Worm (Caenorhabditis elegans) whole organism, L4 larva: ENCODE results near the gene T13C5.6.

ENCODE experiments used
- F26F4.8 ChIP-seq: fragments of 200-800 bp; sonication (Bioruptor generic); conservative IDR thresholded peaks from 2 replicates; pipeline ENCODE4 v1.3.6; 2022; ENCODE audit warnings: missing genetic modification characterization, missing compliant biosample characterization
- F37D6.2 ChIP-seq: sonication (generic microtip); optimal IDR thresholded peaks from 2 replicates; lab custom pipeline; 2016; ENCODE audit warnings: mild to moderate bottlenecking, missing genetic modification characterization, missing compliant biosample characterization
- T26A8.4 ChIP-seq: fragments of 200-800 bp; sonication (Bioruptor generic); IDR thresholded peaks from 2 replicates; pipeline ENCODE4 v1.3.6; 2022; ENCODE audit warnings: missing genetic modification characterization, missing compliant biosample characterization
- Y75B8A.6 ChIP-seq: fragments of 200-800 bp; sonication (Bioruptor generic); IDR thresholded peaks from 2 replicates; pipeline ENCODE4 v1.3.6; 2022; ENCODE audit warnings: missing genetic modification reagents, missing genetic modification characterization, missing compliant biosample characterization
- aly-2 ChIP-seq: sonication (generic microtip); optimal IDR thresholded peaks from 2 replicates; lab custom pipeline; 2018; ENCODE audit warnings: missing biosample characterization, missing genetic modification characterization
- ama-1 ChIP-seq: fragments of 150-350 bp; optimal IDR thresholded peaks from 2 replicates; lab custom pipeline; 2014; ENCODE audit warnings: inconsistent platforms, mixed read lengths
- attf-4 ChIP-seq: sonication (generic microtip); optimal IDR thresholded peaks from 3 replicates; lab custom pipeline; 2017; ENCODE audit warnings: missing biosample characterization, missing genetic modification characterization
- ceh-20 ChIP-seq: fragments of 200-800 bp; sonication (Bioruptor generic); IDR thresholded peaks from 2 replicates; pipeline ENCODE4 v1.3.6; 2022; ENCODE audit warnings: missing genetic modification reagents, missing genetic modification characterization, missing compliant biosample characterization
- ceh-44 ChIP-seq: fragments of 200-800 bp; sonication (Bioruptor generic); IDR thresholded peaks from 2 replicates; pipeline ENCODE4 v1.3.6; 2022; ENCODE audit warnings: missing genetic modification reagents, missing genetic modification characterization, missing compliant biosample characterization
- ceh-62 ChIP-seq: sonication (generic microtip); optimal IDR thresholded peaks from 2 replicates; lab custom pipeline; 2017; ENCODE audit warnings: missing biosample characterization, missing genetic modification characterization
- ceh-82 ChIP-seq: sonication (generic microtip); optimal IDR thresholded peaks from 2 replicates; lab custom pipeline; 2017; ENCODE audit warnings: missing biosample characterization, missing genetic modification characterization
- ctbp-1 ChIP-seq: fragments of 200-800 bp; sonication (Bioruptor generic); IDR thresholded peaks from 2 replicates; pipeline ENCODE4 v1.3.6; 2022; ENCODE audit warnings: missing genetic modification reagents, missing genetic modification characterization, missing compliant biosample characterization
- daf-12 ChIP-seq: fragments of 150-350 bp; optimal IDR thresholded peaks from 2 replicates; lab custom pipeline; 2014; ENCODE audit warnings: missing biosample characterization, missing genetic modification reagents, missing genetic modification characterization
- daf-16 ChIP-seq, 3 experiments: sonication (generic microtip); optimal IDR thresholded peaks; 2 replicates each; lab custom pipeline; 2016 to 2017; ENCODE audit warnings: missing genetic modification characterization in 3 of 3, missing genetic modification reagents in 3 of 3, mild to moderate bottlenecking in 2 of 3, missing compliant biosample characterization in 2 of 3, missing biosample characterization in 1 of 3, moderate library complexity in 1 of 3
- daf-8 ChIP-seq: fragments of 200-800 bp; sonication (Bioruptor generic); IDR thresholded peaks from 2 replicates; pipeline ENCODE4 v1.3.6; 2022; ENCODE audit warnings: missing genetic modification characterization, missing compliant biosample characterization
- dmd-6 ChIP-seq: fragments of 200-800 bp; sonication (Bioruptor generic); IDR thresholded peaks from 2 replicates; pipeline ENCODE4 v1.3.6; 2022; ENCODE audit warnings: missing genetic modification reagents, missing genetic modification characterization, missing compliant biosample characterization
- dmd-8 ChIP-seq: fragments of 200-800 bp; sonication (Bioruptor generic); IDR thresholded peaks from 2 replicates; pipeline ENCODE4 v1.3.6; 2022; ENCODE audit warnings: missing genetic modification characterization, missing compliant biosample characterization
- dmd-9 ChIP-seq: fragments of 200-800 bp; sonication (Bioruptor generic); IDR thresholded peaks from 2 replicates; pipeline ENCODE4 v1.3.6; 2022; ENCODE audit warnings: missing genetic modification reagents, missing genetic modification characterization, missing compliant biosample characterization
- duxl-1 ChIP-seq: sonication (generic microtip); optimal IDR thresholded peaks from 2 replicates; lab custom pipeline; 2016; ENCODE audit warnings: mild to moderate bottlenecking, missing genetic modification characterization, moderate library complexity, missing compliant biosample characterization; ENCODE audit not compliant: poor library complexity
- dve-1 ChIP-seq: sonication (generic microtip); optimal IDR thresholded peaks from 2 replicates; lab custom pipeline; 2017; ENCODE audit warnings: antibody characterized with exemption, mild to moderate bottlenecking, missing genetic modification characterization, missing compliant biosample characterization; ENCODE audit not compliant: insufficient read depth
- egl-27 ChIP-seq: sonication (generic microtip); optimal IDR thresholded peaks from 3 replicates; lab custom pipeline; 2017; ENCODE audit warnings: missing biosample characterization, missing genetic modification reagents, missing genetic modification characterization
- egl-43 ChIP-seq: fragments of 200-800 bp; sonication (Bioruptor generic); IDR thresholded peaks from 2 replicates; pipeline ENCODE4 v1.3.6; 2022; ENCODE audit warnings: missing genetic modification reagents, missing genetic modification characterization, missing compliant biosample characterization
- fos-1 ChIP-seq: fragments of 150-350 bp; optimal IDR thresholded peaks from 2 replicates; lab custom pipeline; 2014; ENCODE audit warnings: missing biosample characterization, missing genetic modification characterization
- gei-8 ChIP-seq: fragments of 200-800 bp; sonication (Bioruptor generic); optimal IDR thresholded peaks from 2 replicates; lab custom pipeline; 2018; ENCODE audit warnings: mild to moderate bottlenecking, missing genetic modification characterization, missing compliant biosample characterization
- hif-1 ChIP-seq, 2 experiments: sonication (generic microtip); optimal IDR thresholded peaks; 2 replicates each; lab custom pipeline; 2016 to 2017; ENCODE audit warnings: missing compliant biosample characterization in 2 of 2, missing genetic modification characterization in 2 of 2, missing genetic modification reagents in 2 of 2, missing genotype in 2 of 2, mild to moderate bottlenecking in 1 of 2
- lim-7 ChIP-seq: fragments of 200-800 bp; sonication (Bioruptor generic); IDR thresholded peaks from 2 replicates; pipeline ENCODE4 v1.3.6; 2022; ENCODE audit warnings: missing genetic modification characterization, missing compliant biosample characterization
- lir-3 ChIP-seq: sonication (generic microtip); optimal IDR thresholded peaks from 2 replicates; lab custom pipeline; 2016; ENCODE audit warnings: mild to moderate bottlenecking, missing genetic modification characterization, missing compliant biosample characterization
- madf-5 ChIP-seq, 2 experiments: fragments of 200-800 bp; sonication (Bioruptor generic); IDR thresholded peaks; 2 replicates each; pipeline ENCODE4 v1.3.6; 2022; ENCODE audit warnings: missing compliant biosample characterization in 2 of 2, missing genetic modification characterization in 2 of 2
- mdt-29 ChIP-seq: fragments of 200-800 bp; sonication (Bioruptor generic); IDR thresholded peaks from 2 replicates; pipeline ENCODE4 v1.3.6; 2022; ENCODE audit warnings: missing genetic modification reagents, missing genetic modification characterization, missing compliant biosample characterization
- mes-2 ChIP-seq: sonication (generic microtip); optimal IDR thresholded peaks from 2 replicates; lab custom pipeline; 2016; ENCODE audit warnings: missing genotype, mild to moderate bottlenecking, missing genetic modification characterization, missing compliant biosample characterization; ENCODE audit not compliant: poor library complexity, severe bottlenecking
- mxl-2 ChIP-seq: fragments of 200-800 bp; sonication (Bioruptor generic); conservative IDR thresholded peaks from 2 replicates; pipeline ENCODE4 v1.3.6; 2022; ENCODE audit warnings: missing genetic modification reagents, missing genetic modification characterization, missing compliant biosample characterization
- nhr-10 ChIP-seq: fragments of 150-350 bp; optimal IDR thresholded peaks from 2 replicates; lab custom pipeline; 2014; ENCODE audit warnings: missing biosample characterization, missing genetic modification characterization
- nhr-11 ChIP-seq: fragments of 150-350 bp; optimal IDR thresholded peaks from 2 replicates; lab custom pipeline; 2014; ENCODE audit warnings: missing biosample characterization, missing genetic modification characterization
- nhr-111 ChIP-seq: fragments of 200-800 bp; sonication (Bioruptor generic); optimal IDR thresholded peaks from 2 replicates; lab custom pipeline; 2018; ENCODE audit warnings: mild to moderate bottlenecking, missing genetic modification characterization, missing compliant biosample characterization
- nhr-41 ChIP-seq: fragments of 200-800 bp; sonication (Bioruptor generic); IDR thresholded peaks from 2 replicates; pipeline ENCODE4 v1.3.6; 2022; ENCODE audit warnings: missing genetic modification reagents, missing genetic modification characterization, missing compliant biosample characterization
- nhr-76 ChIP-seq: fragments of 150-350 bp; optimal IDR thresholded peaks from 2 replicates; lab custom pipeline; 2014; ENCODE audit warnings: missing biosample characterization, missing genetic modification characterization
- pha-4 ChIP-seq, 2 experiments: fragments of 150-350 bp in 1 of 2; fragments of 200-800 bp in 1 of 2; sonication (Bioruptor generic) in 1 of 2; IDR thresholded peaks in 1 of 2; optimal IDR thresholded peaks in 1 of 2; 2 replicates each; pipeline versions ENCODE4 v1.3.6 to Lab custom; 2014 to 2022; ENCODE audit warnings: missing genetic modification characterization in 2 of 2, missing genetic modification reagents in 2 of 2, missing biosample characterization in 1 of 2, missing compliant biosample characterization in 1 of 2
- saeg-2 ChIP-seq: fragments of 200-800 bp; sonication (Bioruptor generic); IDR thresholded peaks from 2 replicates; pipeline ENCODE4 v1.3.6; 2022; ENCODE audit warnings: missing genetic modification reagents, missing genetic modification characterization, missing compliant biosample characterization
- sdz-12 ChIP-seq: fragments of 200-800 bp; sonication (Bioruptor generic); optimal IDR thresholded peaks from 2 replicates; lab custom pipeline; 2018; ENCODE audit warnings: mild to moderate bottlenecking, missing genetic modification characterization, missing compliant biosample characterization
- skn-1 ChIP-seq: fragments of 150-350 bp; optimal IDR thresholded peaks from 2 replicates; lab custom pipeline; 2014; ENCODE audit warnings: missing biosample characterization, missing genetic modification characterization
- snpc-4 ChIP-seq: fragments of 150-350 bp; optimal IDR thresholded peaks from 2 replicates; lab custom pipeline; 2014; ENCODE audit warnings: missing biosample characterization, missing genetic modification characterization
- tra-1 ChIP-seq: fragments of 200-800 bp; sonication (Bioruptor generic); IDR thresholded peaks from 2 replicates; pipeline ENCODE4 v1.3.6; 2022; ENCODE audit warnings: missing genetic modification reagents, missing genetic modification characterization, missing compliant biosample characterization
- unc-39 ChIP-seq: sonication (generic microtip); optimal IDR thresholded peaks from 2 replicates; lab custom pipeline; 2017; ENCODE audit warnings: missing biosample characterization, missing genetic modification characterization
- unc-62 ChIP-seq, 3 experiments: fragments of 150-350 bp in 1 of 3; sonication (generic microtip); optimal IDR thresholded peaks in 2 of 3; peaks in 1 of 3; 1 replicate in 1 of 3; 2 replicates in 2 of 3; lab custom pipeline; 2014 to 2017; ENCODE audit warnings: missing biosample characterization in 3 of 3, missing genetic modification characterization in 3 of 3, missing genetic modification reagents in 3 of 3, missing genotype in 1 of 3
- vab-7 ChIP-seq: fragments of 200-800 bp; sonication (Bioruptor generic); IDR thresholded peaks from 2 replicates; pipeline ENCODE4 v1.3.6; 2022; ENCODE audit warnings: missing genetic modification reagents, missing genetic modification characterization, missing compliant biosample characterization
- zfp-2 ChIP-seq: sonication (generic microtip); optimal IDR thresholded peaks from 2 replicates; lab custom pipeline; 2016; ENCODE audit warnings: mild to moderate bottlenecking, missing genetic modification characterization, missing compliant biosample characterization
- zfp-3 ChIP-seq: fragments of 200-800 bp; sonication (Bioruptor generic); conservative IDR thresholded peaks from 2 replicates; pipeline ENCODE4 v1.3.6; 2022; ENCODE audit warnings: missing genetic modification reagents, missing genetic modification characterization, missing compliant biosample characterization
- zip-2 ChIP-seq: fragments of 150-350 bp; optimal IDR thresholded peaks from 2 replicates; lab custom pipeline; 2014; ENCODE audit warnings: missing biosample characterization, missing genetic modification characterization
- ztf-7 ChIP-seq: fragments of 150-350 bp; optimal IDR thresholded peaks from 2 replicates; lab custom pipeline; 2014; ENCODE audit warnings: missing biosample characterization, missing genetic modification characterization

The T13C5.6 gene

DNA sequence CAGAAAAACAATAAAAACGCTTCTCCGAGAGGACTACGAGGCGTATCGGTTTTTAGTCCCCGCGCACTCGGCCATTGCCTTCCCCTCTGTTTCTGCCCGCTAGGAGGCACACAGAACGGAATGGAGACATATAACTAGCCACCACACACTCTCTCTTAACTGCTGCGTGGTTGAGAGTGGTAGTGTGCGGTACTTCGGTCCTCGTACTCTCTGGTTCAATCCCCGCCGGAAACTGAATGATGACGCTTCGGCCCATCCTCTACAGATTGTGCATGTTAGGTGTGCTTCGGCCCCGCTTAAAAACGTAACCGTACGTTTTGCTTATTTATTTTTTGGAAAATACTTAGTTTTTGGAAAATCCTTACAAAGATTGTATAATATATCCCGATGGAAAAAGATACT, at the start of gene T13C5.6 (continued):
- TF ChIP-seq ctbp-1 (GFP tag; lab: Robert Waterston, UW), result peak; percentile 95
- TF ChIP-seq sdz-12, result peak; percentile 94
- TF ChIP-seq mdt-29, result peak; percentile 87
- peak; percentile 81 for TF ChIP-seq duxl-1 (tag; lab: Kevin White, UChicago)
- TF ChIP-seq daf-12, result no peak
- TF ChIP-seq dmd-9 (GFP tag; lab: Robert Waterston, UW), result peak; percentile 84
- TF ChIP-seq attf-4 (tag; lab: Kevin White, UChicago), result no peak
- peak; percentile 89 for TF ChIP-seq lir-3
- TF ChIP-seq madf-5 (GFP tag; IDR thresholded peaks at IDR 0.05; lab: Robert Waterston, UW), result peak; percentile 89 to 95; a peak in 3 of 4 replicates
- peak; percentile 41 for TF ChIP-seq nhr-10 (tag; lab: Kevin White, UChicago)
- TF ChIP-seq daf-16 (GFP tag; optimal IDR thresholded peaks at IDR 0.05; lab: Kevin White, UChicago), result peak; percentile 71 to 94
- peak; percentile 81 for TF ChIP-seq daf-16 (tag; optimal IDR thresholded peaks at IDR 0.05; lab: Kevin White, UChicago)
- TF ChIP-seq Y75B8A.6 (GFP tag; lab: Robert Waterston, UW), result 0 out of 2 replicates have a peak, but pooled peaks have one; percentile 72
- TF ChIP-seq saeg-2 (GFP tag; lab: Robert Waterston, UW), result peak; percentile 91
- TF ChIP-seq skn-1 (tag; lab: Kevin White, UChicago), result no peak
- TF ChIP-seq dmd-8 (GFP tag; lab: Robert Waterston, UW), result peak; percentile 83; the same call in 1 of the 2 replicates
- peak; percentile 92 for TF ChIP-seq dve-1 (tag; lab: Kevin White, UChicago)
- no peak for TF ChIP-seq nhr-76 (tag; lab: Kevin White, UChicago)
- TF ChIP-seq egl-27, result no peak
- TF ChIP-seq daf-8, result 0 out of 2 replicates have a peak, but pooled peaks have one; percentile 27
- TF ChIP-seq ceh-82 (tag; lab: Kevin White, UChicago), result peak; percentile 6
- peak; percentile 88 for TF ChIP-seq dmd-6 (GFP tag; lab: Robert Waterston, UW)
- TF ChIP-seq ztf-7 (tag; lab: Kevin White, UChicago), result peak; percentile 87
- no peak for TF ChIP-seq ceh-62 (tag; lab: Kevin White, UChicago)
- peak; percentile 78 for TF ChIP-seq zip-2 (tag; lab: Kevin White, UChicago)
- TF ChIP-seq nhr-11, result peak; percentile 88
- TF ChIP-seq pha-4 (GFP tag; IDR thresholded peaks at IDR 0.05; lab: Robert Waterston, UW), result peak; percentile 92
- TF ChIP-seq pha-4 (tag; optimal IDR thresholded peaks at IDR 0.05; lab: Kevin White, UChicago), result peak; percentile 9
- TF ChIP-seq vab-7 (GFP tag; lab: Robert Waterston, UW), result peak; percentile 75
- peak; percentile 85 for TF ChIP-seq zfp-3
- TF ChIP-seq unc-62 (GFP tag; optimal IDR thresholded peaks at IDR 0.05 in 1 of 2; lab: Kevin White, UChicago), result peak in 1 of 2 experiments; percentile 12
- TF ChIP-seq unc-62 (tag; optimal IDR thresholded peaks at IDR 0.05; lab: Kevin White, UChicago), result no peak
- TF ChIP-seq nhr-41 (GFP tag; lab: Robert Waterston, UW), result peak; percentile 67; the same call in 1 of the 2 replicates
- TF ChIP-seq nhr-111, result peak; percentile 90
- peak; percentile 55; the same call in 1 of the 2 replicates for TF ChIP-seq mxl-2 (GFP tag; lab: Robert Waterston, UW)
- no peak for TF ChIP-seq unc-39 (tag; lab: Kevin White, UChicago)
- no peak for TF ChIP-seq aly-2 (tag; lab: Kevin White, UChicago)
- peak; percentile 85 for TF ChIP-seq F26F4.8
- TF ChIP-seq egl-43, result peak; percentile 98
- peak; percentile 91 for TF ChIP-seq F37D6.2 (tag; lab: Kevin White, UChicago)
- no peak for TF ChIP-seq snpc-4 (tag; lab: Kevin White, UChicago)
- peak; percentile 77 for TF ChIP-seq gei-8 (GFP tag; lab: Kevin White, UChicago)
- TF ChIP-seq hif-1 (tag; optimal IDR thresholded peaks at IDR 0.05; lab: Kevin White, UChicago), result peak; percentile 59 to 93
- no peak for TF ChIP-seq fos-1 (tag; lab: Kevin White, UChicago)
- TF ChIP-seq lim-7 (GFP tag; lab: Robert Waterston, UW), result peak; percentile 83
- peak; percentile 43 for TF ChIP-seq zfp-2 (tag; lab: Kevin White, UChicago)
- TF ChIP-seq ceh-44 (GFP tag; lab: Robert Waterston, UW), result peak; percentile 79; the same call in 1 of the 2 replicates
- peak; percentile 94 for TF ChIP-seq ceh-20 (GFP tag; lab: Robert Waterston, UW)
- peak; percentile 93 for TF ChIP-seq tra-1 (GFP tag; lab: Robert Waterston, UW)
- no peak for TF ChIP-seq ama-1 (lab: Kevin White, UChicago)
- peak; percentile 94 for TF ChIP-seq T26A8.4 (GFP tag; lab: Robert Waterston, UW)
- peak; percentile 97 for TF ChIP-seq mes-2 (tag; lab: Kevin White, UChicago)
